Worm (Caenorhabditis elegans): ENCODE data around the gene B0303.16.

DNA sequence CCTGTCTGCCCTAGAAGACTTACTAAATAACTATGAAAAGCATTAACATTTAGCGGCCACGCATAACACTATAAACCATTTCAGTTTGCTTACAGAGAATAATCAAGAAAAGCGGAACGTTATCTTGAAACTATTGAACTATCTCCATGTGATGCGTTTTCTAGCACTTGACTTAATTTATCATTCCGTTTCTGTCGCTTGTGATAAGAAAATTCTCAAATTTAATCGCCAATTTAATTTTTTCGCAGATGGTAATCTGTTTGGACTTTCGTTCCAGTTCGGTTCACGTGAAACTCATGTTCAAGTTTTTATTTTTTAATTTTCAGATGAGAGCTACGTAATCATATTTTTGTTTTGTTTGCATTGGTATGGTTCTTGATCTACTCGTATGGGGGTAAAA, 47.9 kb upstream of the B0303.16 start:
- TF ChIP-seq tra-4 (tag; optimal IDR thresholded peaks at IDR 0.05) (no peak), ceh-36 (tag; optimal IDR thresholded peaks at IDR 0.05) (no peak), hmbx-1 (tag; optimal IDR thresholded peaks at IDR 0.05) (no peak), ama-1 (optimal IDR thresholded peaks at IDR 0.05) (no peak), sea-1 (GFP tag; conservative IDR thresholded peaks at IDR 0.05) (no peak)

Data from whole organism, early embryonic.